Worm (Caenorhabditis elegans): ENCODE data around the gene M106.2.
A peak's percentile ranks its signal among the peaks of the same experiment; 100 is the strongest.

M106.2 gene

ce11 chrII:10851110-10851509 is 1.3 kb upstream of the M106.2 start (continued):
- TF ChIP-seq egl-18 (GFP tag; IDR thresholded peaks at IDR 0.05) (no peak), ZK185.1 (tag; optimal IDR thresholded peaks at IDR 0.05; ENCODE audit: poor library complexity, severe bottlenecking) (no peak), unc-130 (GFP tag; optimal IDR thresholded peaks at IDR 0.05) (no peak), F57C9.4 (tag; optimal IDR thresholded peaks at IDR 0.05) (no peak), efl-1 (GFP tag; optimal IDR thresholded peaks at IDR 0.05) (no peak), mes-4 (tag; optimal IDR thresholded peaks at IDR 0.05) (no peak), zim-3 (tag; optimal IDR thresholded peaks at IDR 0.05) (no peak), nfyb-1 (GFP tag; IDR thresholded peaks at IDR 0.05) (peak; percentile 85), tlf-1 (GFP tag; optimal IDR thresholded peaks at IDR 0.05) (peak; percentile 88), lsl-1 (GFP tag; optimal IDR thresholded peaks at IDR 0.05) (no peak), snpc-4 (GFP tag; optimal IDR thresholded peaks at IDR 0.05) (no peak), snpc-4 (tag; optimal IDR thresholded peaks at IDR 0.05) (peak in 2 of 4 experiments; percentile 55 to 58), hmg-20 (GFP tag; IDR thresholded peaks at IDR 0.05) (no peak), lin-26 (GFP tag; IDR thresholded peaks at IDR 0.05) (no peak), cebp-1 (GFP tag; IDR thresholded peaks at IDR 0.05) (peak; percentile 66), cebp-1 (tag; optimal IDR thresholded peaks at IDR 0.05) (peak; percentile 90), lin-54 (GFP tag; optimal IDR thresholded peaks at IDR 0.05) (peak; percentile 73), K12H6.12 (tag; optimal IDR thresholded peaks at IDR 0.05) (peak; percentile 77), B0336.3 (GFP tag; IDR thresholded peaks at IDR 0.05) (peak; percentile 92), ztf-22 (GFP tag; optimal IDR thresholded peaks at IDR 0.05) (peak; percentile 91), pbrm-1 (GFP tag; IDR thresholded peaks at IDR 0.05) (no peak), attf-3 (GFP tag; conservative IDR thresholded peaks at IDR 0.05) (no peak), gei-17 (GFP tag; optimal IDR thresholded peaks at IDR 0.05) (peak; percentile 54), B0035.1 (tag; optimal IDR thresholded peaks at IDR 0.05) (no peak), nhr-27 (tag; optimal IDR thresholded peaks at IDR 0.05) (no peak), F57A8.1 (GFP tag; optimal IDR thresholded peaks at IDR 0.05) (no peak), F52B5.7 (tag; optimal IDR thresholded peaks at IDR 0.05) (no peak), D2030.7 (GFP tag; IDR thresholded peaks at IDR 0.05) (no peak), athp-1 (tag; optimal IDR thresholded peaks at IDR 0.05) (peak; percentile 48), F23B12.7 (tag; optimal IDR thresholded peaks at IDR 0.05; ENCODE audit: insufficient read depth) (no peak), lag-1 (GFP tag; IDR thresholded peaks at IDR 0.05) (no peak), mel-28 (tag; optimal IDR thresholded peaks at IDR 0.05; ENCODE audit: borderline replicate concordance) (no peak), unc-62 (GFP tag; optimal IDR thresholded peaks at IDR 0.05) (peak; percentile 98), hlh-26 (GFP tag; conservative IDR thresholded peaks at IDR 0.05) (no peak), chd-7 (tag; optimal IDR thresholded peaks at IDR 0.05) (peak; percentile 85), rpc-1 (optimal IDR thresholded peaks at IDR 0.05) (no peak), rpc-1 (tag; optimal IDR thresholded peaks at IDR 0.05) (no peak), sea-2 (GFP tag; IDR thresholded peaks at IDR 0.05) (no peak), C17E4.6 (GFP tag; IDR thresholded peaks at IDR 0.05) (no peak), nhr-120 (GFP tag; IDR thresholded peaks at IDR 0.05) (no peak), akir-1 (GFP tag; optimal IDR thresholded peaks at IDR 0.05) (no peak), F39B2.1 (GFP tag; IDR thresholded peaks at IDR 0.05) (no peak), bed-1 (GFP tag; IDR thresholded peaks at IDR 0.05) (no peak), F10E7.11 (tag; optimal IDR thresholded peaks at IDR 0.05) (no peak), dpff-1 (tag; optimal IDR thresholded peaks at IDR 0.05) (no peak), Y95B8A.8 (GFP tag; IDR thresholded peaks at IDR 0.05) (no peak), lin-35 (GFP tag; optimal IDR thresholded peaks at IDR 0.05) (no peak)

All from whole organism, young adult.